In the genomic region with DNA sequence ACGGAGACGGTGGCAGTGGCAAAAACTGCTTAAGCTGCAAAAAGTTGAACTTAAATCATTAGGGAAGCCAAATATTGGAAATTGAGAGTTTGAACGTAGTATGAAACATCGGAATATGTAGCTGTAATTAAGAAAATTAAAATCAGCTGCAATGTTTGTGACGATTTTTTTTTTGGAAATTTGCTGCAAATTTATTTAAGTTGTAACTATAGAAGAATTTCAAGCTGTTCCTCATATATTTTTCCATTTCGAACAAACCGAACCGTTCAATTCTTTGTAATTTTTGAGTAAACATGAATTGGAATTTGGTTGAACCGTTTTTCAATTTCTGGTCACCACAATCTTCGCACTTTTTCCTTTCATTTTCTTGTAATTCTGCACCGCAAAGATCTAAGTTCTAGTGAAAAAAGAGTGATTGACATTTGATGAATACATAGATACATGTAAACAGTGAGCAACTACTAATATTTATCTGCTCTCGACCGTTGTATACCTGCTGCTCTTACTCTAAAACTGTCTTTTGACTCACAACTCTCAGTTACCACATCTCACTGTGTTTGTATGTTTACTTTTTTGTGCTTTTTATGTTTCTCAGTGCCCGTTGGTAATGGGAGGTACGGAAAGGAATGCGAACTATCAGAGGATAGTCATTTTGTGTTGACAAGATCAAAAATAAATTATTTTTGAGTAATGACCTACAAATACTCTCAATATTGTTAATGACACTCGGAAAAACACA, we compare ENCODE assay signal across 2 worm cellular contexts.
A peak's percentile ranks its signal among the peaks of the same experiment; 100 is the strongest.
TF ChIP-seq lines count a peak whose summit lies in the region.

No protein-coding gene starts in this region.

TF ChIP-seq in whole organism, L3 larva, 47 proteins besides CTCF, POLR2A, EP300 and RAD21:
- TF ChIP-seq pha-4 (tag; optimal IDR thresholded peaks at IDR 0.05; lab: Kevin White, UChicago) (peak; percentile 97), aly-2 (tag; optimal IDR thresholded peaks at IDR 0.05; lab: Kevin White, UChicago) (no peak)

TF ChIP-seq in whole organism, L4 larva, 104 proteins besides CTCF, POLR2A, EP300 and RAD21:
- TF ChIP-seq nhr-77 (tag; optimal IDR thresholded peaks at IDR 0.05; lab: Kevin White, UChicago) (no peak), pha-4 (GFP tag; IDR thresholded peaks at IDR 0.05; lab: Robert Waterston, UW) (no peak), pha-4 (tag; optimal IDR thresholded peaks at IDR 0.05; lab: Kevin White, UChicago) (peak; percentile 55), unc-62 (GFP tag; optimal IDR thresholded peaks at IDR 0.05 in 1 of 2; lab: Kevin White, UChicago) (peak in 1 of 2 experiments; percentile 93), unc-62 (tag; optimal IDR thresholded peaks at IDR 0.05; lab: Kevin White, UChicago) (no peak), aha-1 (tag; lab: Kevin White, UChicago) (peak; percentile 54)
